Worm (Caenorhabditis elegans) whole organism, L4/young adult: ENCODE data around the gene F14H3.3.

Experiments
- W03F9.2 ChIP-seq: fragments of 150-350 bp; optimal IDR thresholded peaks from 2 replicates; lab custom pipeline; 2014; ENCODE audit warnings: missing biosample characterization, missing genetic modification characterization
- him-1 ChIP-seq: sonication (generic microtip); optimal IDR thresholded peaks from 2 replicates; lab custom pipeline; 2016; ENCODE audit warnings: missing genotype, missing genetic modification reagents, missing genetic modification characterization, missing compliant biosample characterization

- TF ChIP-seq W03F9.2 (tag; lab: Kevin White, UChicago) (no peak), him-1 (no peak)
Measured at ce11 chrV:16049177-16049576, 4.1 kb downstream of the F14H3.3 start, which contains the start of gene best-12.
